Fruit fly (Drosophila melanogaster) whole organism, embryonic: ENCODE results near the gene CG1999.

Experiments
- Ada2b ChIP-seq: fragments of 200-800 bp; sonication (Bioruptor generic); IDR thresholded peaks from 2 replicates; pipeline ENCODE4 v1.3.6; 2022; ENCODE audit warnings: missing biosample characterization, missing genetic modification characterization
- Antp ChIP-seq: fragments of 200-800 bp; sonication (Bioruptor generic); optimal IDR thresholded peaks from 3 replicates; lab custom pipeline; 2016; ENCODE audit warnings: missing biosample characterization, missing genetic modification characterization
- Asciz ChIP-seq: fragments of 200-800 bp; sonication (Bioruptor generic); optimal IDR thresholded peaks from 2 replicates; lab custom pipeline; 2017; ENCODE audit warnings: missing biosample characterization, mild to moderate bottlenecking, missing genetic modification characterization, missing genetic modification reagents
- Atf6 ChIP-seq: fragments of 200-800 bp; sonication (Bioruptor generic); IDR thresholded peaks from 2 replicates; pipeline ENCODE4 v1.3.6; 2022; ENCODE audit warnings: missing biosample characterization, missing genetic modification characterization
- CG10431 ChIP-seq: fragments of 200-800 bp; sonication (Bioruptor generic); optimal IDR thresholded peaks from 3 replicates; lab custom pipeline; 2018; ENCODE audit warnings: missing biosample characterization, mild to moderate bottlenecking, missing genetic modification characterization
- CG10979 ChIP-seq: fragments of 200-800 bp; sonication (Bioruptor generic); optimal IDR thresholded peaks from 2 replicates; lab custom pipeline; 2018; ENCODE audit warnings: missing biosample characterization, mild to moderate bottlenecking, missing genetic modification characterization, moderate library complexity
- CG12071 ChIP-seq: fragments of 200-800 bp; sonication (Bioruptor generic); optimal IDR thresholded peaks from 3 replicates; lab custom pipeline; 2018; ENCODE audit warnings: missing biosample characterization, mild to moderate bottlenecking, missing genetic modification characterization
- CG13296 ChIP-seq: fragments of 200-800 bp; sonication (Bioruptor generic); optimal IDR thresholded peaks from 3 replicates; lab custom pipeline; 2018; ENCODE audit warnings: missing biosample characterization, mild to moderate bottlenecking, missing genetic modification characterization
- CG14441 ChIP-seq: fragments of 200-800 bp; sonication (Bioruptor generic); IDR thresholded peaks from 2 replicates; pipeline ENCODE4 v1.3.6; 2022; ENCODE audit warnings: missing biosample characterization, missing genetic modification characterization
- CG15601 ChIP-seq: fragments of 200-800 bp; sonication (Bioruptor generic); optimal IDR thresholded peaks from 3 replicates; lab custom pipeline; 2019; ENCODE audit warnings: missing biosample characterization, mild to moderate bottlenecking, missing genetic modification characterization, moderate library complexity
- CG17612 ChIP-seq: fragments of 200-800 bp; sonication (Bioruptor generic); IDR thresholded peaks from 2 replicates; pipeline ENCODE4 v1.3.6; 2022; ENCODE audit warnings: missing biosample characterization, missing genetic modification characterization
- CG1792 ChIP-seq: fragments of 200-800 bp; sonication (Bioruptor generic); optimal IDR thresholded peaks from 2 replicates; lab custom pipeline; 2016; ENCODE audit warnings: missing biosample characterization, missing genetic modification characterization
- CG2116 ChIP-seq: fragments of 200-800 bp; sonication (Bioruptor generic); optimal IDR thresholded peaks from 3 replicates; lab custom pipeline; 2018; ENCODE audit warnings: missing biosample characterization, mild to moderate bottlenecking, missing genetic modification characterization
- CG31224 ChIP-seq: fragments of 200-800 bp; sonication (Bioruptor generic); IDR thresholded peaks from 2 replicates; pipeline ENCODE4 v1.3.6; 2022; ENCODE audit warnings: missing biosample characterization, missing genetic modification characterization
- CG31388 ChIP-seq: fragments of 200-800 bp; sonication (Bioruptor generic); optimal IDR thresholded peaks from 2 replicates; lab custom pipeline; 2016; ENCODE audit warnings: missing biosample characterization, missing genetic modification characterization
- CG33213 ChIP-seq: fragments of 200-800 bp; sonication (Bioruptor generic); optimal IDR thresholded peaks from 3 replicates; lab custom pipeline; 2016; ENCODE audit warnings: missing biosample characterization, missing genetic modification characterization
- CG33557 ChIP-seq: fragments of 200-800 bp; sonication (Bioruptor generic); optimal IDR thresholded peaks from 2 replicates; lab custom pipeline; 2019; ENCODE audit warnings: missing biosample characterization, mild to moderate bottlenecking, missing genetic modification characterization, moderate library complexity
- CG34224 ChIP-seq: fragments of 200-800 bp; sonication (Bioruptor generic); IDR thresholded peaks from 3 replicates; pipeline ENCODE4 v1.3.6; 2022; ENCODE audit warnings: missing biosample characterization, missing genetic modification characterization; ENCODE audit not compliant: partially characterized antibody
- CG34376 ChIP-seq: fragments of 200-800 bp; sonication (Bioruptor generic); optimal IDR thresholded peaks from 2 replicates; lab custom pipeline; 2018; ENCODE audit warnings: missing biosample characterization, mild to moderate bottlenecking, missing genetic modification characterization
- CG4328 ChIP-seq: fragments of 200-800 bp; sonication (Bioruptor generic); optimal IDR thresholded peaks from 3 replicates; lab custom pipeline; 2017; ENCODE audit warnings: missing biosample characterization, missing genetic modification reagents, missing genetic modification characterization
- CG6175 ChIP-seq: fragments of 200-800 bp; sonication (Bioruptor generic); IDR thresholded peaks from 3 replicates; pipeline ENCODE4 v1.3.6; 2022; ENCODE audit warnings: missing biosample characterization, missing genetic modification characterization
- CG6654 ChIP-seq: fragments of 200-800 bp; sonication (Bioruptor generic); optimal IDR thresholded peaks from 2 replicates; lab custom pipeline; 2017; ENCODE audit warnings: missing biosample characterization, mild to moderate bottlenecking, missing genetic modification characterization
- CG6791 ChIP-seq: fragments of 200-800 bp; sonication (Bioruptor generic); IDR thresholded peaks from 3 replicates; pipeline ENCODE4 v1.3.6; 2022; ENCODE audit warnings: missing biosample characterization, missing genetic modification characterization; ENCODE audit not compliant: partially characterized antibody
- CG7372 ChIP-seq: fragments of 200-800 bp; sonication (Bioruptor generic); IDR thresholded peaks from 2 replicates; pipeline ENCODE4 v1.3.6; 2022; ENCODE audit warnings: missing biosample characterization, missing genetic modification characterization
- CG8359 ChIP-seq: fragments of 200-800 bp; sonication (Bioruptor generic); optimal IDR thresholded peaks from 2 replicates; lab custom pipeline; 2017; ENCODE audit warnings: missing biosample characterization, mild to moderate bottlenecking, missing genetic modification characterization, borderline replicate concordance
- D ChIP-seq, 2 experiments: fragments of 200-800 bp in 1 of 2; fragments of >200 bp in 1 of 2; sonication (Bioruptor generic) in 1 of 2; optimal IDR thresholded peaks; 2 replicates in 1 of 2; 3 replicates in 1 of 2; lab custom pipeline; 2017; ENCODE audit warnings: mild to moderate bottlenecking in 1 of 2, missing biosample characterization in 1 of 2, missing genetic modification characterization in 1 of 2, missing genetic modification reagents in 1 of 2
- Deaf1 ChIP-seq: fragments of 200-800 bp; optimal IDR thresholded peaks from 3 replicates; lab custom pipeline; 2019; ENCODE audit warnings: missing biosample characterization, mild to moderate bottlenecking, missing genetic modification characterization, moderate library complexity
- Dref ChIP-seq: fragments of 200-800 bp; sonication (Bioruptor generic); IDR thresholded peaks from 2 replicates; pipeline ENCODE4 v1.3.6; 2022; ENCODE audit warnings: missing biosample characterization, missing genetic modification characterization
- HLH4C ChIP-seq: fragments of 200-800 bp; sonication (Bioruptor generic); IDR thresholded peaks from 3 replicates; pipeline ENCODE4 v1.3.6; 2022; ENCODE audit warnings: missing biosample characterization, missing genetic modification characterization; ENCODE audit not compliant: partially characterized antibody
- NC2α ChIP-seq: fragments of 200-800 bp; sonication (Bioruptor generic); optimal IDR thresholded peaks from 2 replicates; lab custom pipeline; 2016; ENCODE audit warnings: missing biosample characterization, missing genetic modification characterization
- NC2β ChIP-seq: fragments of 200-800 bp; sonication (Bioruptor generic); optimal IDR thresholded peaks from 2 replicates; lab custom pipeline; 2016; ENCODE audit warnings: missing biosample characterization, missing genetic modification characterization
- Nf-YB ChIP-seq: fragments of 200-800 bp; sonication (Bioruptor generic); optimal IDR thresholded peaks from 3 replicates; lab custom pipeline; 2019; ENCODE audit warnings: missing biosample characterization, mild to moderate bottlenecking, missing genetic modification characterization, moderate library complexity
- Oli ChIP-seq: fragments of 200-800 bp; sonication (Bioruptor generic); optimal IDR thresholded peaks from 2 replicates; lab custom pipeline; 2018; ENCODE audit warnings: missing biosample characterization, mild to moderate bottlenecking, missing genetic modification characterization, moderate library complexity
- Rx ChIP-seq: fragments of 200-800 bp; sonication (Bioruptor generic); IDR thresholded peaks from 2 replicates; pipeline ENCODE4 v1.3.6; 2022; ENCODE audit warnings: missing biosample characterization, missing genetic modification characterization
- Spps ChIP-seq: fragments of 200-800 bp; sonication (Bioruptor generic); optimal IDR thresholded peaks from 2 replicates; lab custom pipeline; 2018; ENCODE audit warnings: missing biosample characterization, mild to moderate bottlenecking, missing genetic modification characterization
- TFAM ChIP-seq: fragments of 200-800 bp; sonication (Bioruptor generic); optimal IDR thresholded peaks from 2 replicates; lab custom pipeline; 2017; ENCODE audit warnings: missing biosample characterization, missing genetic modification characterization, inconsistent platforms
- ara ChIP-seq: fragments of 200-800 bp; sonication (Bioruptor generic); IDR thresholded peaks from 2 replicates; pipeline ENCODE4 v1.3.6; 2022; ENCODE audit warnings: missing biosample characterization, missing genetic modification characterization
- cad ChIP-seq: fragments of >200 bp; optimal IDR thresholded peaks from 2 replicates; lab custom pipeline; 2017; ENCODE audit warnings: missing biosample characterization, missing genetic modification characterization
- corto ChIP-seq: fragments of 200-800 bp; sonication (Bioruptor generic); optimal IDR thresholded peaks from 2 replicates; lab custom pipeline; 2016; ENCODE audit warnings: missing biosample characterization, mild to moderate bottlenecking, missing genetic modification characterization, moderate library complexity
- crol ChIP-seq: fragments of 200-800 bp; sonication (Bioruptor generic); IDR thresholded peaks from 2 replicates; pipeline ENCODE4 v1.3.6; 2022; ENCODE audit warnings: missing biosample characterization, missing genetic modification characterization
- emc ChIP-seq: fragments of 200-800 bp; sonication (Bioruptor generic); optimal IDR thresholded peaks from 2 replicates; lab custom pipeline; 2016; ENCODE audit warnings: missing biosample characterization, missing genetic modification characterization
- exex ChIP-seq: fragments of 200-800 bp; sonication (Bioruptor generic); optimal IDR thresholded peaks from 4 replicates; lab custom pipeline; 2018; ENCODE audit warnings: missing biosample characterization, mild to moderate bottlenecking, missing genetic modification characterization, moderate library complexity
- fd3F ChIP-seq: fragments of 200-800 bp; sonication (Bioruptor generic); optimal IDR thresholded peaks from 2 replicates; lab custom pipeline; 2018; ENCODE audit warnings: missing biosample characterization, mild to moderate bottlenecking, missing genetic modification characterization, moderate library complexity
- gro ChIP-seq: fragments of 200-800 bp; sonication (Bioruptor generic); optimal IDR thresholded peaks from 2 replicates; lab custom pipeline; 2016; ENCODE audit warnings: missing biosample characterization, missing genetic modification characterization
- maf-S ChIP-seq: fragments of 200-800 bp; sonication (Bioruptor generic); optimal IDR thresholded peaks from 2 replicates; lab custom pipeline; 2016; ENCODE audit warnings: missing biosample characterization, missing genetic modification characterization
- mld ChIP-seq: fragments of 200-800 bp; sonication (Bioruptor generic); IDR thresholded peaks from 3 replicates; pipeline ENCODE4 v1.3.6; 2022; ENCODE audit warnings: missing biosample characterization, missing genetic modification characterization; ENCODE audit not compliant: partially characterized antibody
- prd ChIP-seq, 3 experiments: fragments of >200 bp in 2 of 3; fragments of 200-800 bp in 1 of 3; sonication (Bioruptor generic) in 1 of 3; optimal IDR thresholded peaks in 2 of 3; IDR thresholded peaks in 1 of 3; 2 replicates in 2 of 3; 3 replicates in 1 of 3; pipeline versions ENCODE4 v1.3.6 to Lab custom; 2017 to 2022; ENCODE audit warnings: missing biosample characterization in 1 of 3, missing genetic modification characterization in 1 of 3
- ranshi ChIP-seq: fragments of 200-800 bp; sonication (Bioruptor generic); IDR thresholded peaks from 2 replicates; pipeline ENCODE4 v1.3.6; 2022; ENCODE audit warnings: missing biosample characterization, missing genetic modification characterization
- seq ChIP-seq: fragments of 200-800 bp; sonication (Bioruptor generic); IDR thresholded peaks from 2 replicates; pipeline ENCODE4 v1.3.6; 2022; ENCODE audit warnings: missing biosample characterization, missing genetic modification characterization
- z ChIP-seq: fragments of 200-800 bp; sonication (Bioruptor generic); IDR thresholded peaks from 3 replicates; pipeline ENCODE4 v1.3.6; 2022; ENCODE audit warnings: missing biosample characterization, missing genetic modification characterization

The CG1999 gene

DNA sequence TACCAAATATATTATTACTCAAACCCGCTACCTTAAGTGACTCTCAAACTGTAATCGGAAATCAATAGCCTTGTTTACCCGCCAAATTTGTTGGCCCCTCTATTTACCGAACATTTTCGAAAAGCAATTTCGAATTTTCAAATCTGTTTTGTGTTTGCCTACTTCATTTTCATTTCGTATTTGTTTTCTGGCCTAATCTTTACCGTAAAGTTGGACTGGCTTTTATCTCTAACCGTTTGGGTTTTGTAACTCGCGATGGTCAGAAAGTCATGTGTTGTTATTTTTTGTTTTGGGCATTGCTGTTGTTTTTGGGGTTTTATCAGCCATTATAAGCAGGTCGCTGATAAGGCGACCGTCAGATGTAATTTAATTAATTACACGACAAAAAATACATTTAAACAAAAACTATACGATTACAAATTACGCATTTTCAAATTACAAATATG lies 25.3 kb upstream of the CG1999 start (continued):
- TF ChIP-seq seq (GFP tag; lab: Robert Waterston, UW) (peak; percentile 73; the same call in 1 of the 2 replicates), Rx (no peak), CG1792 (GFP tag; lab: Kevin White, UChicago) (peak; percentile 26), CG17612 (no peak), Deaf1 (tag; lab: Kevin White, UChicago) (no peak), CG12071 (GFP tag; lab: Kevin White, UChicago) (peak; percentile 71), Atf6 (GFP tag; lab: Robert Waterston, UW) (peak; percentile 54; the same call in 1 of the 2 replicates), Dref (GFP tag; lab: Robert Waterston, UW) (no peak), CG34224 (GFP tag; lab: Robert Waterston, UW) (no peak), emc (GFP tag; lab: Kevin White, UChicago) (no peak), ara (peak; percentile 54; the same call in 1 of the 2 replicates), CG4328 (GFP tag; lab: Kevin White, UChicago) (peak; percentile 49), Nf-YB (GFP tag; lab: Kevin White, UChicago) (no peak), maf-S (peak; percentile 31), CG6654 (GFP tag; lab: Kevin White, UChicago) (peak; percentile 93), CG33213 (GFP tag; lab: Kevin White, UChicago) (peak; percentile 37), NC2α (GFP tag; lab: Kevin White, UChicago) (peak; percentile 18), CG13296 (GFP tag; lab: Kevin White, UChicago) (no peak), CG14441 (GFP tag; lab: Robert Waterston, UW) (peak; percentile 41; the same call in 1 of the 2 replicates), TFAM (GFP tag; lab: Kevin White, UChicago) (no peak), Asciz (GFP tag; lab: Kevin White, UChicago) (peak; percentile 75), Ada2b (GFP tag; lab: Robert Waterston, UW) (no peak), prd (optimal IDR thresholded peaks at IDR 0.05; lab: Kevin White, UChicago) (no peak), prd (GFP tag; IDR thresholded peaks at IDR 0.05; lab: Robert Waterston, UW) (peak; percentile 36; the same call in 1 of the 3 replicates), Antp (no peak), mld (GFP tag; lab: Robert Waterston, UW) (no peak), CG8359 (no peak), CG7372 (GFP tag; lab: Robert Waterston, UW) (no peak), CG10979 (tag; lab: Kevin White, UChicago) (no peak), HLH4C (GFP tag; lab: Robert Waterston, UW) (no peak), fd3F (GFP tag; lab: Kevin White, UChicago) (no peak), cad (GFP tag; lab: Kevin White, UChicago) (peak; percentile 41), CG10431 (GFP tag; lab: Kevin White, UChicago) (peak; percentile 26), CG34376 (peak; percentile 57), CG33557 (GFP tag; lab: Kevin White, UChicago) (peak; percentile 74), exex (tag; lab: Kevin White, UChicago) (peak; percentile 67), Oli (no peak), ranshi (no peak), crol (no peak), CG6791 (no peak), CG31224 (GFP tag; lab: Robert Waterston, UW) (no peak), z (GFP tag; lab: Robert Waterston, UW) (peak; percentile 58; the same call in 1 of the 3 replicates), CG2116 (GFP tag; lab: Kevin White, UChicago) (peak; percentile 12), Spps (no peak), corto (GFP tag; lab: Kevin White, UChicago) (no peak), gro (GFP tag; lab: Kevin White, UChicago) (no peak), CG15601 (tag; lab: Kevin White, UChicago) (peak; percentile 67), CG6175 (no peak), NC2β (GFP tag; lab: Kevin White, UChicago) (peak; percentile 29), D (optimal IDR thresholded peaks at IDR 0.05; lab: Kevin White, UChicago) (no peak), D (GFP tag; optimal IDR thresholded peaks at IDR 0.05; lab: Kevin White, UChicago) (peak; percentile 39), CG31388 (GFP tag; lab: Kevin White, UChicago) (no peak)
